Fruit fly (Drosophila melanogaster) whole organism, prepupa: ENCODE data around the gene ND-ASHI.
A peak's percentile ranks its signal among the peaks of the same experiment; 100 is the strongest.

Experiments used
- Blimp-1 ChIP-seq: fragments of 200-800 bp; sonication (Bioruptor generic); optimal IDR thresholded peaks from 3 replicates; lab custom pipeline; 2017; ENCODE audit warnings: missing biosample characterization, missing genetic modification characterization, mild to moderate bottlenecking, moderate library complexity, missing genetic modification reagents
- CG10631 ChIP-seq: fragments of 200-800 bp; sonication (Bioruptor generic); optimal IDR thresholded peaks from 2 replicates; lab custom pipeline; 2016; ENCODE audit warnings: missing biosample characterization, missing genetic modification characterization
- CG11294 ChIP-seq: fragments of 200-800 bp; sonication (Bioruptor generic); IDR thresholded peaks from 2 replicates; pipeline ENCODE4 v1.3.6; 2022; ENCODE audit warnings: missing biosample characterization, missing genetic modification characterization
- CG11762 ChIP-seq: fragments of 200-800 bp; sonication (Bioruptor generic); optimal IDR thresholded peaks from 3 replicates; lab custom pipeline; 2016; ENCODE audit warnings: missing biosample characterization, missing genetic modification characterization; ENCODE audit not compliant: insufficient read depth
- CG15336 ChIP-seq: fragments of 200-800 bp; sonication (Bioruptor generic); IDR thresholded peaks from 2 replicates; pipeline ENCODE4 v1.3.6; 2022; ENCODE audit warnings: missing biosample characterization, missing genetic modification characterization
- CG16779 ChIP-seq: fragments of 200-800 bp; sonication (Bioruptor generic); optimal IDR thresholded peaks from 3 replicates; lab custom pipeline; 2017; ENCODE audit warnings: missing biosample characterization, mild to moderate bottlenecking, missing genetic modification characterization
- CG3032 ChIP-seq: fragments of 200-800 bp; optimal IDR thresholded peaks from 2 replicates; lab custom pipeline; 2019; ENCODE audit warnings: missing biosample characterization, mild to moderate bottlenecking, missing genetic modification characterization, moderate library complexity
- CG31627 ChIP-seq: fragments of 200-800 bp; sonication (Bioruptor generic); optimal IDR thresholded peaks from 3 replicates; lab custom pipeline; 2016; ENCODE audit warnings: missing biosample characterization, missing genetic modification characterization
- CG32006 ChIP-seq: fragments of 200-800 bp; sonication (Bioruptor generic); optimal IDR thresholded peaks from 3 replicates; lab custom pipeline; 2017; ENCODE audit warnings: missing biosample characterization, mild to moderate bottlenecking, missing genetic modification characterization
- CG34406 ChIP-seq: fragments of 200-800 bp; sonication (Bioruptor generic); optimal IDR thresholded peaks from 3 replicates; lab custom pipeline; 2016; ENCODE audit warnings: missing biosample characterization, missing genetic modification characterization
- CG3919 ChIP-seq: fragments of 200-800 bp; sonication (Bioruptor generic); optimal IDR thresholded peaks from 3 replicates; lab custom pipeline; 2016; ENCODE audit warnings: missing biosample characterization, missing genetic modification characterization
- CG4318 ChIP-seq: fragments of 200-800 bp; sonication (Bioruptor generic); optimal IDR thresholded peaks from 3 replicates; lab custom pipeline; 2017; ENCODE audit warnings: missing biosample characterization, mild to moderate bottlenecking, missing genetic modification characterization
- CG6163 ChIP-seq: fragments of 200-800 bp; sonication (Bioruptor generic); IDR thresholded peaks from 3 replicates; pipeline ENCODE4 v1.3.6; 2022; ENCODE audit warnings: missing biosample characterization, missing genetic modification characterization
- CG6792 ChIP-seq: fragments of 200-800 bp; sonication (Bioruptor generic); optimal IDR thresholded peaks from 3 replicates; lab custom pipeline; 2016; ENCODE audit warnings: missing biosample characterization, missing genetic modification characterization
- CG6854 ChIP-seq: fragments of 200-800 bp; sonication (Bioruptor generic); optimal IDR thresholded peaks from 2 replicates; lab custom pipeline; 2017; ENCODE audit warnings: missing biosample characterization, mild to moderate bottlenecking, missing genetic modification characterization
- CG7368 ChIP-seq: fragments of 200-800 bp; sonication (Bioruptor generic); optimal IDR thresholded peaks from 3 replicates; lab custom pipeline; 2016; ENCODE audit warnings: missing biosample characterization, missing genetic modification characterization
- CG8319 ChIP-seq: fragments of 200-800 bp; sonication (Bioruptor generic); optimal IDR thresholded peaks from 3 replicates; lab custom pipeline; 2016; ENCODE audit warnings: missing biosample characterization, missing genetic modification characterization
- CG9139 ChIP-seq: fragments of 200-800 bp; sonication (Bioruptor generic); optimal IDR thresholded peaks from 3 replicates; lab custom pipeline; 2017; ENCODE audit warnings: missing biosample characterization, mild to moderate bottlenecking, missing genetic modification characterization
- Eip75B ChIP-seq: fragments of 200-800 bp; sonication (Bioruptor generic); optimal IDR thresholded peaks from 3 replicates; lab custom pipeline; 2016; ENCODE audit warnings: missing biosample characterization, missing genetic modification characterization
- Eip78C ChIP-seq: fragments of 200-800 bp; sonication (Bioruptor generic); peaks from one replicate; lab custom pipeline; 2016; ENCODE audit warnings: missing biosample characterization, missing genetic modification characterization
- Ets21C ChIP-seq: fragments of 200-800 bp; sonication (Bioruptor generic); optimal IDR thresholded peaks from 3 replicates; lab custom pipeline; 2016; ENCODE audit warnings: missing biosample characterization, missing genetic modification characterization
- Ets96B ChIP-seq: fragments of 200-800 bp; optimal IDR thresholded peaks from 2 replicates; lab custom pipeline; 2019; ENCODE audit warnings: missing biosample characterization, mild to moderate bottlenecking, missing genetic modification characterization, moderate library complexity
- Gug ChIP-seq: fragments of 200-800 bp; sonication (Bioruptor generic); IDR thresholded peaks from 2 replicates; pipeline ENCODE4 v1.3.6; 2022; ENCODE audit warnings: missing biosample characterization, missing genetic modification characterization
- Hr38 ChIP-seq: sonication (Bioruptor generic); optimal IDR thresholded peaks from 2 replicates; lab custom pipeline; 2016; ENCODE audit warnings: missing biosample characterization, missing genetic modification characterization
- Hr39 ChIP-seq: fragments of 200-800 bp; sonication (Bioruptor generic); optimal IDR thresholded peaks from 2 replicates; lab custom pipeline; 2016; ENCODE audit warnings: missing biosample characterization, missing genetic modification characterization
- Hr4 ChIP-seq: fragments of 200-800 bp; sonication (Bioruptor generic); optimal IDR thresholded peaks from 3 replicates; lab custom pipeline; 2016; ENCODE audit warnings: missing biosample characterization, missing genetic modification characterization
- Smox ChIP-seq: fragments of 200-800 bp; sonication (Bioruptor generic); optimal IDR thresholded peaks from 3 replicates; lab custom pipeline; 2016; ENCODE audit warnings: missing biosample characterization, missing genetic modification characterization
- Sox14 ChIP-seq: fragments of 200-800 bp; sonication (Bioruptor generic); optimal IDR thresholded peaks from 3 replicates; lab custom pipeline; 2016; ENCODE audit warnings: missing biosample characterization, missing genetic modification characterization
- Sox15 ChIP-seq: fragments of 200-800 bp; sonication (Bioruptor generic); optimal IDR thresholded peaks from 3 replicates; lab custom pipeline; 2016; ENCODE audit warnings: missing biosample characterization, missing genetic modification characterization
- achi ChIP-seq: fragments of 200-800 bp; sonication (Bioruptor generic); optimal IDR thresholded peaks from 3 replicates; lab custom pipeline; 2016; ENCODE audit warnings: missing biosample characterization, missing genetic modification characterization
- acj6 ChIP-seq: fragments of 200-800 bp; sonication (Bioruptor generic); optimal IDR thresholded peaks from 3 replicates; lab custom pipeline; 2016; ENCODE audit warnings: missing biosample characterization, missing genetic modification characterization
- dac ChIP-seq: fragments of 200-800 bp; sonication (Bioruptor generic); optimal IDR thresholded peaks from 2 replicates; lab custom pipeline; 2017; ENCODE audit warnings: missing biosample characterization, mild to moderate bottlenecking, missing genetic modification characterization
- dsx ChIP-seq: fragments of 200-800 bp; optimal IDR thresholded peaks from 3 replicates; lab custom pipeline; 2019; ENCODE audit warnings: missing biosample characterization, mild to moderate bottlenecking, missing genetic modification characterization, moderate library complexity; ENCODE audit not compliant: poor library complexity, severe bottlenecking
- eg ChIP-seq: fragments of 200-800 bp; sonication (Bioruptor generic); IDR thresholded peaks from 3 replicates; pipeline ENCODE4 v1.3.6; 2022; ENCODE audit warnings: missing biosample characterization, missing genetic modification characterization
- esn ChIP-seq: fragments of 200-800 bp; sonication (Bioruptor generic); optimal IDR thresholded peaks from 2 replicates; lab custom pipeline; 2016; ENCODE audit warnings: missing biosample characterization, mild to moderate bottlenecking, missing genetic modification characterization, moderate library complexity
- fd59A ChIP-seq: fragments of 200-800 bp; sonication (Bioruptor generic); optimal IDR thresholded peaks from 2 replicates; lab custom pipeline; 2017; ENCODE audit warnings: missing biosample characterization, mild to moderate bottlenecking, missing genetic modification characterization, missing genetic modification reagents
- fd85E ChIP-seq: fragments of 200-800 bp; sonication (Bioruptor generic); optimal IDR thresholded peaks from 3 replicates; lab custom pipeline; 2016; ENCODE audit warnings: missing biosample characterization, missing genetic modification characterization
- fkh ChIP-seq: fragments of 200-800 bp; sonication (Bioruptor generic); optimal IDR thresholded peaks from 3 replicates; lab custom pipeline; 2017; ENCODE audit warnings: missing biosample characterization, mild to moderate bottlenecking, missing genetic modification characterization, moderate library complexity
- lz ChIP-seq: fragments of 200-800 bp; sonication (Bioruptor generic); optimal IDR thresholded peaks from 3 replicates; lab custom pipeline; 2016; ENCODE audit warnings: missing biosample characterization, missing genetic modification characterization
- net ChIP-seq: fragments of 200-800 bp; sonication (Bioruptor generic); optimal IDR thresholded peaks from 3 replicates; lab custom pipeline; 2016; ENCODE audit warnings: missing biosample characterization, missing genetic modification characterization
- salr ChIP-seq, 2 experiments: fragments of 200-800 bp; sonication (Bioruptor generic); optimal IDR thresholded peaks; 3 replicates each; lab custom pipeline; 2016 to 2018; ENCODE audit warnings: missing biosample characterization in 2 of 2, missing genetic modification characterization in 2 of 2, mild to moderate bottlenecking in 1 of 2
- spab ChIP-seq: fragments of 200-800 bp; sonication (Bioruptor generic); optimal IDR thresholded peaks from 2 replicates; lab custom pipeline; 2017; ENCODE audit warnings: missing biosample characterization, mild to moderate bottlenecking, missing genetic modification characterization, missing genetic modification reagents
- ss ChIP-seq, 2 experiments: fragments of 200-800 bp; sonication (Bioruptor generic); optimal IDR thresholded peaks; 2 replicates in 1 of 2; 3 replicates in 1 of 2; lab custom pipeline; 2017 to 2018; ENCODE audit warnings: mild to moderate bottlenecking in 2 of 2, missing biosample characterization in 2 of 2, missing genetic modification characterization in 2 of 2, moderate library complexity in 1 of 2
- svp ChIP-seq: fragments of 200-800 bp; sonication (Bioruptor generic); peaks from one replicate; lab custom pipeline; 2016; ENCODE audit warnings: missing biosample characterization, missing genetic modification characterization
- topi ChIP-seq: fragments of 200-800 bp; sonication (Bioruptor generic); optimal IDR thresholded peaks from 3 replicates; lab custom pipeline; 2016; ENCODE audit warnings: missing biosample characterization, missing genetic modification characterization
- vri ChIP-seq: fragments of 200-800 bp; sonication (Bioruptor generic); optimal IDR thresholded peaks from 3 replicates; lab custom pipeline; 2016; ENCODE audit warnings: missing biosample characterization, mild to moderate bottlenecking, missing genetic modification characterization

The ND-ASHI gene

dm6 chrX:6654198-6654831 is 24.6 kb downstream of the ND-ASHI start, which contains the start of the genes CG3226 and Cdc7 (continued):
- TF ChIP-seq dsx (GFP tag; lab: Kevin White, UChicago): peak; percentile 33
- TF ChIP-seq CG31627: peak; percentile 50
- peak; percentile 32 for TF ChIP-seq CG11762 (GFP tag; lab: Kevin White, UChicago)
- TF ChIP-seq CG7368 (GFP tag; lab: Kevin White, UChicago): peak; percentile 60
- peak; percentile 64 to 78 for TF ChIP-seq ss (GFP tag; optimal IDR thresholded peaks at IDR 0.05; lab: Kevin White, UChicago)
- TF ChIP-seq CG3919 (GFP tag; lab: Kevin White, UChicago): peak; percentile 64
- TF ChIP-seq Ets96B (tag; lab: Kevin White, UChicago): peak; percentile 32
- TF ChIP-seq CG6792 (GFP tag; lab: Kevin White, UChicago): peak; percentile 64
- peak; percentile 58 for TF ChIP-seq Blimp-1 (GFP tag; lab: Kevin White, UChicago)
- TF ChIP-seq Eip78C (GFP tag; lab: Kevin White, UChicago): peak; percentile 91
- peak; percentile 70 for TF ChIP-seq topi
- TF ChIP-seq CG10631 (GFP tag; lab: Kevin White, UChicago): peak; percentile 46
- peak; percentile 61 for TF ChIP-seq svp
- TF ChIP-seq acj6: peak; percentile 67
- no peak for TF ChIP-seq Sox15 (GFP tag; lab: Kevin White, UChicago)
- TF ChIP-seq fd85E (GFP tag; lab: Kevin White, UChicago): peak; percentile 46
- peak; percentile 55 for TF ChIP-seq CG8319 (GFP tag; lab: Kevin White, UChicago)
- peak; percentile 42 for TF ChIP-seq Eip75B (GFP tag; lab: Kevin White, UChicago)
- TF ChIP-seq dac: peak; percentile 22
- peak; percentile 18 for TF ChIP-seq spab (GFP tag; lab: Kevin White, UChicago)

DNA sequence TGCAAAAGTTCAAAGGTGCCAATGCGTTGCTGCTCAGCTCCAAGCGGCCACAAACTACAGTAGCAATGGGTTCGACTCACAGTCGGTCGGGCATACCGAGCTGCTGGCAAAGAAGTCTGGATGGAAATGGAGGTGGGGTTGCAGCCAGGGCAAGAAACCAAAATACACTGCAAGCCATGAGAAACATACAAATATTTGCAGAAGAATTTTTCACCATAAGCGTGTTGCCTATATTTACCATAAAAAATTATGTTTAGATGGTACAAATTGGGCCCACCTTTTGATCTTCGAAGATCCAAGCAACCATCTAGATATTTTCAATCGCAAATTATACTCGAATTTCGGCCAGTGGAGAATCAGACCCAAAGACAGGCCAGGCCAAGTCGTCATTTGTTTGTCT is 32.1 kb downstream of the ND-ASHI start:
- no peak for TF ChIP-seq CG6854 (GFP tag; lab: Kevin White, UChicago)
- TF ChIP-seq Sox14 (GFP tag; lab: Kevin White, UChicago): peak; percentile 18
- no peak for TF ChIP-seq CG34406
- peak; percentile 31 for TF ChIP-seq achi (GFP tag; lab: Kevin White, UChicago)
- TF ChIP-seq CG15336 (GFP tag; lab: Robert Waterston, UW): peak; percentile 42; the same call in 1 of the 2 replicates
- no peak for TF ChIP-seq Eip75B (GFP tag; lab: Kevin White, UChicago)
- TF ChIP-seq fd85E (GFP tag; lab: Kevin White, UChicago): no peak
- peak; percentile 10 for TF ChIP-seq CG3032 (tag; lab: Kevin White, UChicago)
- no peak for TF ChIP-seq fkh (GFP tag; lab: Kevin White, UChicago)
- TF ChIP-seq Ets21C (GFP tag; lab: Kevin White, UChicago): no peak
- TF ChIP-seq Eip78C (GFP tag; lab: Kevin White, UChicago): peak; percentile 73
- TF ChIP-seq CG4318: no peak
- 0 out of 3 replicates have a peak, but pooled peaks have one; percentile 28 for TF ChIP-seq CG6163
- no peak for TF ChIP-seq fd59A (GFP tag; lab: Kevin White, UChicago)
- no peak for TF ChIP-seq CG16779 (tag; lab: Kevin White, UChicago)
- peak; percentile 25 for TF ChIP-seq CG10631 (GFP tag; lab: Kevin White, UChicago)
- no peak for TF ChIP-seq Hr39 (GFP tag; lab: Kevin White, UChicago)
- no peak for TF ChIP-seq Gug
- peak; percentile 37 for TF ChIP-seq CG32006 (GFP tag; lab: Kevin White, UChicago)
- TF ChIP-seq CG11294 (GFP tag; lab: Robert Waterston, UW): no peak
- no peak for TF ChIP-seq dac
- TF ChIP-seq topi: no peak
- peak; percentile 12 for TF ChIP-seq esn (GFP tag; lab: Kevin White, UChicago)
- peak; percentile 3 for TF ChIP-seq Ets96B (tag; lab: Kevin White, UChicago)
- TF ChIP-seq lz (GFP tag; lab: Kevin White, UChicago): no peak
- peak; percentile 9 for TF ChIP-seq CG3919 (GFP tag; lab: Kevin White, UChicago)
- peak; percentile 26 for TF ChIP-seq acj6
- TF ChIP-seq Hr38: no peak
- TF ChIP-seq svp: peak; percentile 64
- TF ChIP-seq CG31627: peak; percentile 13
- peak; percentile 24 for TF ChIP-seq Smox
- peak; percentile 1 for TF ChIP-seq dsx (GFP tag; lab: Kevin White, UChicago)
- TF ChIP-seq vri (GFP tag; lab: Kevin White, UChicago): no peak
- TF ChIP-seq CG9139 (GFP tag; lab: Kevin White, UChicago): no peak
- TF ChIP-seq CG8319 (GFP tag; lab: Kevin White, UChicago): no peak
- no peak for TF ChIP-seq CG11762 (GFP tag; lab: Kevin White, UChicago)
- no peak for TF ChIP-seq spab (GFP tag; lab: Kevin White, UChicago)
- no peak for TF ChIP-seq net (GFP tag; lab: Kevin White, UChicago)
- no peak for TF ChIP-seq Sox15 (GFP tag; lab: Kevin White, UChicago)
- no peak for TF ChIP-seq eg (GFP tag; lab: Robert Waterston, UW)
- TF ChIP-seq salr (GFP tag; optimal IDR thresholded peaks at IDR 0.05; lab: Kevin White, UChicago): peak in 1 of 2 experiments; percentile 6
- peak; percentile 13 for TF ChIP-seq Hr4 (GFP tag; lab: Kevin White, UChicago)
